Worm (Caenorhabditis elegans) whole organism, L2 larva: ENCODE results near the gene F26F4.12.

Source experiments
- C34F6.9 ChIP-seq: fragments of 150-350 bp; optimal IDR thresholded peaks from 2 replicates; lab custom pipeline; 2014; ENCODE audit warnings: missing biosample characterization, missing genetic modification characterization
- F13H6.1 ChIP-seq: sonication (generic microtip); optimal IDR thresholded peaks from 2 replicates; lab custom pipeline; 2016; ENCODE audit warnings: missing genetic modification characterization, missing compliant biosample characterization
- R02D3.7 ChIP-seq: fragments of 150-350 bp; optimal IDR thresholded peaks from 2 replicates; lab custom pipeline; 2014; ENCODE audit warnings: missing biosample characterization, missing genetic modification characterization
- Y55F3AM.14 ChIP-seq: fragments of 200-800 bp; sonication (Bioruptor generic); optimal IDR thresholded peaks from 2 replicates; lab custom pipeline; 2018; ENCODE audit warnings: mild to moderate bottlenecking, missing genetic modification characterization, missing compliant biosample characterization
- ZK546.5 ChIP-seq: sonication (generic microtip); optimal IDR thresholded peaks from 2 replicates; lab custom pipeline; 2017; ENCODE audit warnings: missing biosample characterization, missing genetic modification characterization
- aly-2 ChIP-seq: fragments of 150-350 bp; optimal IDR thresholded peaks from 2 replicates; lab custom pipeline; 2014; ENCODE audit warnings: missing biosample characterization, missing genetic modification characterization
- ama-1 ChIP-seq: fragments of 150-350 bp; optimal IDR thresholded peaks from 2 replicates; lab custom pipeline; 2018; ENCODE audit warnings: inconsistent platforms
- blmp-1 ChIP-seq: sonication (generic microtip); optimal IDR thresholded peaks from 2 replicates; lab custom pipeline; 2017; ENCODE audit warnings: missing genetic modification characterization, mild to moderate bottlenecking, missing compliant biosample characterization, antibody characterized with exemption, moderate library complexity; ENCODE audit not compliant: insufficient read depth
- ceh-82 ChIP-seq: fragments of 150-350 bp; optimal IDR thresholded peaks from 2 replicates; lab custom pipeline; 2014; ENCODE audit warnings: missing biosample characterization, missing genetic modification characterization
- crh-2 ChIP-seq: sonication (generic microtip); optimal IDR thresholded peaks from 2 replicates; lab custom pipeline; 2017; ENCODE audit warnings: missing biosample characterization, missing genetic modification characterization
- dmd-4 ChIP-seq: sonication (generic microtip); optimal IDR thresholded peaks from 2 replicates; lab custom pipeline; 2017; ENCODE audit warnings: missing biosample characterization, missing genetic modification characterization
- egl-27 ChIP-seq: sonication (generic microtip); optimal IDR thresholded peaks from 3 replicates; lab custom pipeline; 2017; ENCODE audit warnings: missing biosample characterization, missing genetic modification reagents, missing genetic modification characterization
- elt-3 ChIP-seq: sonication (generic microtip); optimal IDR thresholded peaks from 2 replicates; lab custom pipeline; 2017; ENCODE audit warnings: missing biosample characterization, missing genetic modification characterization
- fos-1 ChIP-seq: fragments of 150-350 bp; optimal IDR thresholded peaks from 2 replicates; lab custom pipeline; 2014; ENCODE audit warnings: missing biosample characterization, missing genetic modification characterization
- gmeb-1 ChIP-seq: fragments of 150-350 bp; optimal IDR thresholded peaks from 2 replicates; lab custom pipeline; 2014; ENCODE audit warnings: missing biosample characterization, missing genetic modification characterization
- lin-13 ChIP-seq: fragments of 150-350 bp; optimal IDR thresholded peaks from 2 replicates; lab custom pipeline; 2014; ENCODE audit warnings: missing biosample characterization, missing genetic modification reagents, missing genetic modification characterization
- lin-39 ChIP-seq: fragments of 150-350 bp; optimal IDR thresholded peaks from 2 replicates; lab custom pipeline; 2014; ENCODE audit warnings: missing biosample characterization, missing genetic modification reagents, missing genetic modification characterization
- lsy-2 ChIP-seq, 2 experiments: fragments of 150-350 bp in 1 of 2; sonication (generic microtip) in 1 of 2; optimal IDR thresholded peaks; 2 replicates each; lab custom pipeline; 2014 to 2017; ENCODE audit warnings: missing biosample characterization in 2 of 2, missing genetic modification characterization in 2 of 2
- mbf-1 ChIP-seq: sonication (generic microtip); optimal IDR thresholded peaks from 2 replicates; lab custom pipeline; 2017; ENCODE audit warnings: missing biosample characterization, missing genetic modification characterization
- nhr-11 ChIP-seq: fragments of 150-350 bp; optimal IDR thresholded peaks from 2 replicates; lab custom pipeline; 2014; ENCODE audit warnings: missing biosample characterization, missing genetic modification characterization
- nhr-12 ChIP-seq: fragments of 150-350 bp; optimal IDR thresholded peaks from 2 replicates; lab custom pipeline; 2014; ENCODE audit warnings: missing biosample characterization, missing genetic modification characterization
- nhr-129 ChIP-seq: fragments of 150-350 bp; optimal IDR thresholded peaks from 2 replicates; lab custom pipeline; 2014; ENCODE audit warnings: missing biosample characterization, missing genetic modification characterization
- nhr-21 ChIP-seq: fragments of 150-350 bp; optimal IDR thresholded peaks from 2 replicates; lab custom pipeline; 2014; ENCODE audit warnings: missing biosample characterization, missing genetic modification characterization
- nhr-23 ChIP-seq: fragments of 150-350 bp; optimal IDR thresholded peaks from 2 replicates; lab custom pipeline; 2014; ENCODE audit warnings: missing biosample characterization, missing genetic modification reagents, missing genetic modification characterization
- nhr-237 ChIP-seq: fragments of 150-350 bp; optimal IDR thresholded peaks from 2 replicates; lab custom pipeline; 2014; ENCODE audit warnings: missing biosample characterization, missing genetic modification characterization
- nhr-25 ChIP-seq: fragments of 150-350 bp; sonication (generic microtip); optimal IDR thresholded peaks from 3 replicates; lab custom pipeline; 2014; ENCODE audit warnings: missing biosample characterization, missing genetic modification characterization
- nhr-6 ChIP-seq: fragments of 150-350 bp; optimal IDR thresholded peaks from 2 replicates; lab custom pipeline; 2014; ENCODE audit warnings: missing biosample characterization, missing genetic modification characterization
- nhr-77 ChIP-seq: fragments of 150-350 bp; optimal IDR thresholded peaks from 2 replicates; lab custom pipeline; 2014; ENCODE audit warnings: missing biosample characterization, missing genetic modification characterization
- peb-1 ChIP-seq: fragments of 150-350 bp; optimal IDR thresholded peaks from 2 replicates; lab custom pipeline; 2014; ENCODE audit warnings: missing biosample characterization, missing genetic modification characterization
- sem-4 ChIP-seq: fragments of 150-350 bp; optimal IDR thresholded peaks from 2 replicates; lab custom pipeline; 2014; ENCODE audit warnings: missing biosample characterization, missing genetic modification reagents, missing genetic modification characterization
- skn-1 ChIP-seq: sonication (generic microtip); optimal IDR thresholded peaks from 2 replicates; lab custom pipeline; 2017; ENCODE audit warnings: missing biosample characterization, missing genetic modification characterization
- sma-9 ChIP-seq, 2 experiments: fragments of 150-350 bp in 1 of 2; sonication (generic microtip) in 1 of 2; optimal IDR thresholded peaks; 2 replicates each; lab custom pipeline; 2014 to 2016; ENCODE audit warnings: missing genetic modification characterization in 2 of 2, mild to moderate bottlenecking in 1 of 2, missing biosample characterization in 1 of 2, missing compliant biosample characterization in 1 of 2, missing genetic modification reagents in 1 of 2, moderate library complexity in 1 of 2
- snpc-4 ChIP-seq: fragments of 150-350 bp; optimal IDR thresholded peaks from 2 replicates; lab custom pipeline; 2014; ENCODE audit warnings: missing biosample characterization, missing genetic modification characterization
- unc-39 ChIP-seq: fragments of 150-350 bp; optimal IDR thresholded peaks from 2 replicates; lab custom pipeline; 2014; ENCODE audit warnings: missing biosample characterization, missing genetic modification characterization
- zag-1 ChIP-seq: fragments of 150-350 bp; optimal IDR thresholded peaks from 2 replicates; lab custom pipeline; 2014; ENCODE audit warnings: missing biosample characterization, missing genetic modification characterization
- ztf-1 ChIP-seq: fragments of 200-800 bp; sonication (Bioruptor generic); conservative IDR thresholded peaks from 2 replicates; pipeline ENCODE4 v1.3.6; 2022; ENCODE audit warnings: missing genetic modification characterization, missing compliant biosample characterization
- ztf-11 ChIP-seq: sonication (generic microtip); optimal IDR thresholded peaks from 2 replicates; lab custom pipeline; 2017; ENCODE audit warnings: missing biosample characterization, missing genetic modification characterization
- ztf-4 ChIP-seq: fragments of 150-350 bp; optimal IDR thresholded peaks from 2 replicates; lab custom pipeline; 2014; ENCODE audit warnings: missing biosample characterization, missing genetic modification characterization

The F26F4.12 gene

ce11 chrIII:4909938-4910337, at the start of gene F26F4.12:
Gene F26F4.12 (minus strand): TSS chrIII:4910038.
- TF ChIP-seq unc-39 (tag; lab: Kevin White, UChicago): no peak
- no peak for TF ChIP-seq gmeb-1 (tag; lab: Kevin White, UChicago)
- no peak for TF ChIP-seq mbf-1 (tag; lab: Kevin White, UChicago)
- TF ChIP-seq nhr-6 (tag; lab: Kevin White, UChicago): no peak
- no peak for TF ChIP-seq lin-13
- no peak for TF ChIP-seq ama-1 (lab: Kevin White, UChicago)
- TF ChIP-seq crh-2 (tag; lab: Kevin White, UChicago): no peak
- TF ChIP-seq blmp-1 (tag; lab: Kevin White, UChicago): no peak
- no peak for TF ChIP-seq R02D3.7 (tag; lab: Kevin White, UChicago)
- no peak for TF ChIP-seq sma-9 (GFP tag; optimal IDR thresholded peaks at IDR 0.05; lab: Kevin White, UChicago)
- TF ChIP-seq sma-9 (tag; optimal IDR thresholded peaks at IDR 0.05; lab: Kevin White, UChicago): no peak
- TF ChIP-seq lin-39 (tag; lab: Kevin White, UChicago): no peak
- TF ChIP-seq nhr-11 (tag; lab: Kevin White, UChicago): no peak
- TF ChIP-seq ZK546.5: no peak
- no peak for TF ChIP-seq ceh-82 (tag; lab: Kevin White, UChicago)
- no peak for TF ChIP-seq skn-1
- TF ChIP-seq, all 48 proteins: peak for 0

- TF ChIP-seq lsy-2 (tag; optimal IDR thresholded peaks at IDR 0.05; lab: Kevin White, UChicago): no peak
- no peak for TF ChIP-seq dmd-4 (tag; lab: Kevin White, UChicago)
- no peak for TF ChIP-seq blmp-1 (tag; lab: Kevin White, UChicago)
- no peak for TF ChIP-seq fos-1 (tag; lab: Kevin White, UChicago)
- TF ChIP-seq ama-1 (lab: Kevin White, UChicago): no peak
- no peak for TF ChIP-seq snpc-4
- no peak for TF ChIP-seq nhr-25 (tag; lab: Kevin White, UChicago)
- TF ChIP-seq peb-1: no peak
- TF ChIP-seq Y55F3AM.14: no peak
- no peak for TF ChIP-seq zag-1 (tag; lab: Kevin White, UChicago)
- no peak for TF ChIP-seq aly-2 (tag; lab: Kevin White, UChicago)
- no peak for TF ChIP-seq nhr-6 (tag; lab: Kevin White, UChicago)
- no peak for TF ChIP-seq lin-39 (tag; lab: Kevin White, UChicago)
- TF ChIP-seq C34F6.9 (tag; lab: Kevin White, UChicago): no peak
- no peak for TF ChIP-seq nhr-12 (tag; lab: Kevin White, UChicago)
- no peak for TF ChIP-seq sma-9 (GFP tag; optimal IDR thresholded peaks at IDR 0.05; lab: Kevin White, UChicago)
- TF ChIP-seq sma-9 (tag; optimal IDR thresholded peaks at IDR 0.05; lab: Kevin White, UChicago): no peak
- TF ChIP-seq nhr-21 (tag; lab: Kevin White, UChicago): no peak
Observed at ce11 chrIII:4956566-4956965, 46.7 kb upstream of the F26F4.12 start, which contains the start of gene C26E6.1. Gene C26E6.1 (plus strand): TSS chrIII:4956866.

- TF ChIP-seq nhr-21 (tag; lab: Kevin White, UChicago) (no peak), nhr-11 (tag; lab: Kevin White, UChicago) (no peak), nhr-6 (tag; lab: Kevin White, UChicago) (no peak), snpc-4 (no peak), aly-2 (tag; lab: Kevin White, UChicago) (no peak), ztf-4 (tag; lab: Kevin White, UChicago) (no peak), peb-1 (no peak), R02D3.7 (tag; lab: Kevin White, UChicago) (no peak), mbf-1 (tag; lab: Kevin White, UChicago) (no peak), ztf-1 (GFP tag; lab: Robert Waterston, UW) (no peak), ama-1 (lab: Kevin White, UChicago) (no peak), F13H6.1 (tag; lab: Kevin White, UChicago) (no peak), nhr-12 (tag; lab: Kevin White, UChicago) (no peak), nhr-129 (tag; lab: Kevin White, UChicago) (no peak), lsy-2 (tag; optimal IDR thresholded peaks at IDR 0.05; lab: Kevin White, UChicago) (no peak), nhr-77 (no peak), egl-27 (tag; lab: Kevin White, UChicago) (no peak)
- TF ChIP-seq, all 48 proteins: peak for 0
Observed at ce11 chrIII:4952970-4953369, 43.1 kb upstream of the F26F4.12 start.

- TF ChIP-seq nhr-11 (tag; lab: Kevin White, UChicago) (no peak), skn-1 (no peak), elt-3 (tag; lab: Kevin White, UChicago) (no peak), peb-1 (no peak), lsy-2 (tag; optimal IDR thresholded peaks at IDR 0.05; lab: Kevin White, UChicago) (no peak), ztf-11 (tag; lab: Kevin White, UChicago) (no peak), sem-4 (tag; lab: Kevin White, UChicago) (no peak), nhr-237 (tag; lab: Kevin White, UChicago) (no peak), lin-39 (tag; lab: Kevin White, UChicago) (no peak), dmd-4 (tag; lab: Kevin White, UChicago) (no peak), nhr-23 (tag; lab: Kevin White, UChicago) (no peak), sma-9 (GFP tag; optimal IDR thresholded peaks at IDR 0.05; lab: Kevin White, UChicago) (no peak), sma-9 (tag; optimal IDR thresholded peaks at IDR 0.05; lab: Kevin White, UChicago) (no peak), ama-1 (lab: Kevin White, UChicago) (no peak), nhr-21 (tag; lab: Kevin White, UChicago) (no peak), R02D3.7 (tag; lab: Kevin White, UChicago) (no peak), lin-13 (no peak)
Observed at ce11 chrIII:4951824-4952223, 42.0 kb upstream of the F26F4.12 start, which contains the start of gene flh-2. Gene flh-2 (plus strand): TSS chrIII:4952124.
